Worm (Caenorhabditis elegans) whole organism, L1 larva: ENCODE results near the gene C33H5.2.

Experiments
- aha-1 ChIP-seq: fragments of 150-350 bp; optimal IDR thresholded peaks from 2 replicates; lab custom pipeline; 2014; ENCODE audit warnings: missing biosample characterization, missing genetic modification characterization
- alr-1 ChIP-seq: fragments of 200-800 bp; sonication (Bioruptor generic); optimal IDR thresholded peaks from 2 replicates; lab custom pipeline; 2018; ENCODE audit warnings: borderline replicate concordance, mild to moderate bottlenecking, missing genetic modification characterization, missing compliant biosample characterization
- ceh-88 ChIP-seq: fragments of 200-800 bp; sonication (Bioruptor generic); IDR thresholded peaks from 2 replicates; pipeline ENCODE4 v1.3.6; 2022; ENCODE audit warnings: missing genetic modification characterization, missing compliant biosample characterization
- dpl-1 ChIP-seq, 3 experiments: fragments of 150-350 bp in 2 of 3; sonication (generic microtip) in 1 of 3; optimal IDR thresholded peaks; 2 replicates each; lab custom pipeline; 2014 to 2017; ENCODE audit warnings: missing biosample characterization in 3 of 3, missing genetic modification characterization in 3 of 3, missing genetic modification reagents in 3 of 3
- fos-1 ChIP-seq: fragments of 150-350 bp; optimal IDR thresholded peaks from 2 replicates; lab custom pipeline; 2014; ENCODE audit warnings: missing biosample characterization, missing genetic modification characterization
- lir-3 ChIP-seq: sonication (generic microtip); optimal IDR thresholded peaks from 2 replicates; lab custom pipeline; 2016; ENCODE audit warnings: mild to moderate bottlenecking, missing genetic modification characterization, moderate library complexity, missing compliant biosample characterization; ENCODE audit not compliant: poor library complexity
- nhr-19 ChIP-seq: fragments of 200-800 bp; sonication (Bioruptor generic); conservative IDR thresholded peaks from 2 replicates; pipeline ENCODE4 v1.3.6; 2022; ENCODE audit warnings: missing genetic modification characterization, missing compliant biosample characterization
- nhr-237 ChIP-seq: fragments of 150-350 bp; optimal IDR thresholded peaks from 2 replicates; lab custom pipeline; 2014; ENCODE audit warnings: missing biosample characterization, missing genetic modification characterization
- xbp-1 ChIP-seq: sonication (generic microtip); optimal IDR thresholded peaks from 2 replicates; lab custom pipeline; 2016; ENCODE audit warnings: missing genetic modification characterization, missing compliant biosample characterization

- TF ChIP-seq dpl-1 (GFP tag; optimal IDR thresholded peaks at IDR 0.05; lab: Kevin White, UChicago) (no peak), xbp-1 (tag; lab: Kevin White, UChicago) (no peak), aha-1 (tag; lab: Kevin White, UChicago) (no peak), alr-1 (tag; lab: Kevin White, UChicago) (no peak), ceh-88 (GFP tag; lab: Robert Waterston, UW) (no peak), nhr-237 (no peak), fos-1 (no peak), lir-3 (tag; lab: Kevin White, UChicago) (no peak), nhr-19 (GFP tag; lab: Robert Waterston, UW) (no peak)
These were observed 8.3 kb upstream of the C33H5.2 start, which contains the start of gene sgo-1 for ce11 chrIV:7796432-7797113.
